Fruit fly (Drosophila melanogaster) whole organism, wandering third instar larva: ENCODE results near the gene Tl.

Experiments
- Abd-B ChIP-seq: fragments of >200 bp; optimal IDR thresholded peaks from 2 replicates; lab custom pipeline; 2017; ENCODE audit warnings: missing biosample characterization, missing genetic modification characterization
- CG32264 ChIP-seq: fragments of 200-800 bp; sonication (Bioruptor generic); optimal IDR thresholded peaks from 2 replicates; lab custom pipeline; 2016; ENCODE audit warnings: missing biosample characterization, missing genetic modification characterization
- CrebA ChIP-seq: fragments of 200-800 bp; sonication (Bioruptor generic); optimal IDR thresholded peaks from 2 replicates; lab custom pipeline; 2016; ENCODE audit warnings: missing biosample characterization, mild to moderate bottlenecking, missing genetic modification characterization, borderline replicate concordance
- Dfd ChIP-seq: fragments of >200 bp; optimal IDR thresholded peaks from 2 replicates; lab custom pipeline; 2017; ENCODE audit warnings: missing biosample characterization, missing genetic modification characterization
- Dif ChIP-seq: fragments of 200-275, 200-300 bp; sonication (Bioruptor generic); optimal IDR thresholded peaks from 2 replicates; lab custom pipeline; 2018; ENCODE audit warnings: missing biosample characterization, missing genetic modification characterization; ENCODE audit not compliant: partially characterized antibody
- GATAd ChIP-seq: sonication (Bioruptor generic); optimal IDR thresholded peaks from 2 replicates; lab custom pipeline; 2016; ENCODE audit warnings: missing biosample characterization, missing genetic modification characterization
- Hnf4 ChIP-seq: fragments of 200-800 bp; sonication (Bioruptor generic); optimal IDR thresholded peaks from 2 replicates; lab custom pipeline; 2016; ENCODE audit warnings: missing biosample characterization, mild to moderate bottlenecking, missing genetic modification characterization
- Hr78 ChIP-seq: fragments of >200 bp; optimal IDR thresholded peaks from 2 replicates; lab custom pipeline; 2017; ENCODE audit warnings: missing biosample characterization, missing genetic modification characterization
- Hr83 ChIP-seq: fragments of 200-300 bp; sonication (Bioruptor generic); optimal IDR thresholded peaks from 2 replicates; lab custom pipeline; 2016; ENCODE audit warnings: missing biosample characterization, mild to moderate bottlenecking, missing genetic modification characterization, moderate library complexity; ENCODE audit not compliant: poor library complexity, severe bottlenecking
- Jra ChIP-seq: sonication (Bioruptor generic); optimal IDR thresholded peaks from 2 replicates; lab custom pipeline; 2016; ENCODE audit warnings: missing biosample characterization, missing genetic modification characterization
- Mio ChIP-seq: sonication (Bioruptor generic); optimal IDR thresholded peaks from 2 replicates; lab custom pipeline; 2016; ENCODE audit warnings: missing biosample characterization, missing genetic modification characterization
- Myc ChIP-seq: fragments of >200 bp; optimal IDR thresholded peaks from 2 replicates; lab custom pipeline; 2017
- N ChIP-seq: fragments of >200 bp; optimal IDR thresholded peaks from 2 replicates; lab custom pipeline; 2018; ENCODE audit warnings: missing biosample characterization, missing external identifiers, missing genetic modification characterization
- OdsH ChIP-seq: fragments of 200-800 bp; sonication (Bioruptor generic); optimal IDR thresholded peaks from 2 replicates; lab custom pipeline; 2016; ENCODE audit warnings: missing biosample characterization, mild to moderate bottlenecking, missing genetic modification characterization
- Rel ChIP-seq, 2 experiments: fragments of 200-800 bp; sonication (Bioruptor generic) in 1 of 2; optimal IDR thresholded peaks; 2 replicates in 1 of 2; 3 replicates in 1 of 2; lab custom pipeline; 2016 to 2019; ENCODE audit warnings: mild to moderate bottlenecking in 2 of 2, missing biosample characterization in 2 of 2, missing genetic modification characterization in 2 of 2, moderate library complexity in 1 of 2
- Sp1 ChIP-seq: fragments of 200-800 bp; sonication (Bioruptor generic); optimal IDR thresholded peaks from 3 replicates; lab custom pipeline; 2019; ENCODE audit warnings: missing biosample characterization, mild to moderate bottlenecking, missing genetic modification characterization, moderate library complexity
- br ChIP-seq: fragments of 200-800 bp; sonication (Bioruptor generic); optimal IDR thresholded peaks from 2 replicates; lab custom pipeline; 2016; ENCODE audit warnings: missing biosample characterization, missing genetic modification characterization
- brk ChIP-seq: fragments of 200-800 bp; sonication (Bioruptor generic); optimal IDR thresholded peaks from 2 replicates; lab custom pipeline; 2016; ENCODE audit warnings: missing biosample characterization, mild to moderate bottlenecking, missing genetic modification characterization
- dl ChIP-seq, 2 experiments: fragments of 175-275, 200-275 bp in 1 of 2; fragments of 200-275 bp in 1 of 2; sonication (Bioruptor generic); optimal IDR thresholded peaks; lab custom pipeline; 2018; ENCODE audit warnings: mild to moderate bottlenecking in 2 of 2, missing biosample characterization in 2 of 2, missing genetic modification characterization in 2 of 2, moderate library complexity in 2 of 2; ENCODE audit not compliant: partially characterized antibody in 2 of 2, insufficient read depth in 1 of 2
- dmrt93B ChIP-seq: fragments of 200-800 bp; sonication (Bioruptor generic); optimal IDR thresholded peaks from 2 replicates; lab custom pipeline; 2018; ENCODE audit warnings: missing biosample characterization, mild to moderate bottlenecking, missing genetic modification characterization
- ey ChIP-seq: fragments of 200-800 bp; sonication (Bioruptor generic); optimal IDR thresholded peaks from 2 replicates; lab custom pipeline; 2016; ENCODE audit warnings: missing biosample characterization, missing genetic modification characterization
- foxo ChIP-seq, 2 experiments: fragments of 200-800 bp; sonication (Bioruptor generic); optimal IDR thresholded peaks; 2 replicates in 1 of 2; 3 replicates in 1 of 2; lab custom pipeline; 2016 to 2017; ENCODE audit warnings: missing biosample characterization in 2 of 2, missing genetic modification characterization in 2 of 2
- fru ChIP-seq: fragments of 200-800 bp; sonication (Bioruptor generic); optimal IDR thresholded peaks from 3 replicates; lab custom pipeline; 2016; ENCODE audit warnings: missing biosample characterization, mild to moderate bottlenecking, missing genetic modification characterization
- lola ChIP-seq: fragments of >200 bp; optimal IDR thresholded peaks from 2 replicates; lab custom pipeline; 2017; ENCODE audit warnings: missing biosample characterization, missing genetic modification characterization
- pan ChIP-seq: fragments of >200 bp; optimal IDR thresholded peaks from 2 replicates; lab custom pipeline; 2017
- rgr ChIP-seq: fragments of 200-800 bp; sonication (Bioruptor generic); optimal IDR thresholded peaks from 3 replicates; lab custom pipeline; 2016; ENCODE audit warnings: missing biosample characterization, mild to moderate bottlenecking, missing genetic modification characterization
- sv ChIP-seq: fragments of 200-800 bp; sonication (Bioruptor generic); optimal IDR thresholded peaks from 3 replicates; lab custom pipeline; 2016; ENCODE audit warnings: missing biosample characterization, missing genetic modification characterization
- tai ChIP-seq: sonication (Bioruptor generic); optimal IDR thresholded peaks from 2 replicates; lab custom pipeline; 2016; ENCODE audit warnings: missing biosample characterization, missing genetic modification characterization
- usp ChIP-seq: fragments of >200 bp; optimal IDR thresholded peaks from 2 replicates; lab custom pipeline; 2017; ENCODE audit warnings: missing biosample characterization, missing genetic modification characterization
- woc ChIP-seq: sonication (Bioruptor generic); optimal IDR thresholded peaks from 2 replicates; lab custom pipeline; 2016; ENCODE audit warnings: missing biosample characterization, mild to moderate bottlenecking, missing genetic modification characterization

The Tl gene

dm6 chr3R:26784108-26784507, 14.7 kb upstream of the Tl start, which contains the start of gene CG42789:
TSS of gene CG42789 (minus strand) at chr3R:26784208.
- TF ChIP-seq tai (GFP tag; lab: Kevin White, UChicago): no peak
- no peak for TF ChIP-seq sv
- TF ChIP-seq brk (GFP tag; lab: Kevin White, UChicago): no peak
- no peak for TF ChIP-seq lola (GFP tag; lab: Kevin White, UChicago)
- no peak for TF ChIP-seq Hnf4
- no peak for TF ChIP-seq dmrt93B (GFP tag; lab: Kevin White, UChicago)
- no peak for TF ChIP-seq foxo (GFP tag; optimal IDR thresholded peaks at IDR 0.05; lab: Kevin White, UChicago)
- TF ChIP-seq Rel (GFP tag; optimal IDR thresholded peaks at IDR 0.05; lab: Kevin White, UChicago): no peak
- TF ChIP-seq Rel (tag; optimal IDR thresholded peaks at IDR 0.05; lab: Kevin White, UChicago): no peak
- TF ChIP-seq br: no peak
- no peak for TF ChIP-seq GATAd (GFP tag; lab: Kevin White, UChicago)

- no peak for TF ChIP-seq woc (GFP tag; lab: Kevin White, UChicago)
- TF ChIP-seq CG32264 (GFP tag; lab: Kevin White, UChicago): no peak
- TF ChIP-seq dl (GFP tag; optimal IDR thresholded peaks at IDR 0.05; lab: Kevin White, UChicago; ENCODE audit: insufficient read depth in 1 of 2, partially characterized antibody in 2 of 2): no peak
- no peak for TF ChIP-seq Rel (GFP tag; optimal IDR thresholded peaks at IDR 0.05; lab: Kevin White, UChicago)
- no peak for TF ChIP-seq Rel (tag; optimal IDR thresholded peaks at IDR 0.05; lab: Kevin White, UChicago)
- TF ChIP-seq sv: no peak
- no peak for TF ChIP-seq foxo (GFP tag; optimal IDR thresholded peaks at IDR 0.05; lab: Kevin White, UChicago)
- no peak for TF ChIP-seq dmrt93B (GFP tag; lab: Kevin White, UChicago)
- no peak for TF ChIP-seq OdsH (GFP tag; lab: Kevin White, UChicago)
- TF ChIP-seq Mio (GFP tag; lab: Kevin White, UChicago): no peak
- no peak for TF ChIP-seq pan (lab: Kevin White, UChicago)
- no peak for TF ChIP-seq GATAd (GFP tag; lab: Kevin White, UChicago)
- TF ChIP-seq Dfd: no peak
- no peak for TF ChIP-seq tai (GFP tag; lab: Kevin White, UChicago)
- no peak for TF ChIP-seq Sp1
Measured at dm6 chr3R:26791839-26792238, 7.0 kb upstream of the Tl start.

dm6 chr3R:26795366-26795765, 3.5 kb upstream of the Tl start:
- TF ChIP-seq Dfd (no peak), fru (GFP tag; lab: Kevin White, UChicago) (no peak), dmrt93B (GFP tag; lab: Kevin White, UChicago) (no peak), Hnf4 (no peak), CrebA (no peak), sv (no peak), lola (GFP tag; lab: Kevin White, UChicago) (no peak), OdsH (GFP tag; lab: Kevin White, UChicago) (no peak), Abd-B (GFP tag; lab: Kevin White, UChicago) (no peak), CG32264 (GFP tag; lab: Kevin White, UChicago) (no peak), Mio (GFP tag; lab: Kevin White, UChicago) (no peak), usp (GFP tag; lab: Kevin White, UChicago) (no peak), Dif (GFP tag; lab: Kevin White, UChicago) (no peak), N (no peak), Jra (GFP tag; lab: Kevin White, UChicago) (no peak), ey (GFP tag; lab: Kevin White, UChicago) (no peak), Myc (lab: Kevin White, UChicago) (no peak), rgr (GFP tag; lab: Kevin White, UChicago) (no peak), brk (GFP tag; lab: Kevin White, UChicago) (no peak)

dm6 chr3R:26796529-26797121, 2.2 kb upstream of the Tl start:
- TF ChIP-seq sv (no peak), Hr78 (GFP tag; lab: Kevin White, UChicago) (no peak), fru (GFP tag; lab: Kevin White, UChicago) (no peak), OdsH (GFP tag; lab: Kevin White, UChicago) (no peak), Hr83 (GFP tag; lab: Kevin White, UChicago) (no peak), N (no peak), Abd-B (GFP tag; lab: Kevin White, UChicago) (no peak), rgr (GFP tag; lab: Kevin White, UChicago) (no peak), usp (GFP tag; lab: Kevin White, UChicago) (no peak)
- TF ChIP-seq, all 38 proteins: peak for 0
